Worm (Caenorhabditis elegans) whole organism, young adult: Measurements from ENCODE around the gene T10H4.13.

Experiments
- Y95B8A.8 ChIP-seq: fragments of 200-800 bp; sonication (Bioruptor generic); IDR thresholded peaks from 2 replicates; pipeline ENCODE4 v1.3.6; 2022; ENCODE audit warnings: missing genetic modification reagents, missing genetic modification characterization, missing compliant biosample characterization
- egl-18 ChIP-seq: fragments of 200-800 bp; sonication (Bioruptor generic); IDR thresholded peaks from 2 replicates; pipeline ENCODE4 v1.3.6; 2022; ENCODE audit warnings: missing genetic modification reagents, missing genetic modification characterization, missing compliant biosample characterization
- hrde-1 ChIP-seq: sonication (generic microtip); optimal IDR thresholded peaks from 2 replicates; lab custom pipeline; 2016; ENCODE audit warnings: missing genetic modification characterization, mild to moderate bottlenecking, missing compliant biosample characterization, moderate library complexity, missing genotype, missing genetic modification reagents, borderline replicate concordance
- lin-54 ChIP-seq: fragments of 200-800 bp; sonication (Bioruptor generic); optimal IDR thresholded peaks from 2 replicates; lab custom pipeline; 2018; ENCODE audit warnings: mild to moderate bottlenecking, missing genetic modification characterization, missing compliant biosample characterization
- ztf-18 ChIP-seq: sonication (generic microtip); optimal IDR thresholded peaks from 2 replicates; lab custom pipeline; 2016; ENCODE audit warnings: missing genotype, mild to moderate bottlenecking, missing genetic modification characterization, missing compliant biosample characterization
- ztf-26 ChIP-seq: sonication (generic microtip); optimal IDR thresholded peaks from 2 replicates; lab custom pipeline; 2017; ENCODE audit warnings: missing genetic modification characterization, missing compliant biosample characterization

DNA sequence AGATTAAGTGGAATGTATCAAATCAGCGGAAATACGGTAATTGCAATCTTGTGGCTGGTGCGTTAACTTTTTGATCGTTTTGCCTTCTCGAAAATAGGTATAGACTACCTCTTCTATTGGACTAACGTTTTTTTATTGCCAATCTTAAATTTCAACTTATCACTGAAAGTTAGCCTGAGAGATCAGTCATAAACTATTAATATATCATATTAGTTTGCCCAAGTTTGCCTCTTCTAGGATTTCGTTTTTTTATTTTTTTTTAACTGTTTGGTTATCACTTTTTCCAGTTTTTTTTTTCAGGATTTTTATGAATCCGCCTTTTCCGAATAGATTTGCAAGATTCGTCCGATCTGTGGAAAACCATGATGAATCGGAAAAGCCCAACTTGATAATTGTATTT is 22.8 kb downstream of the T10H4.13 start, which contains the start of gene kin-30:
- TF ChIP-seq lin-54, result no peak
- TF ChIP-seq ztf-26, result no peak
- TF ChIP-seq hrde-1, result no peak
- no peak for TF ChIP-seq egl-18 (GFP tag; lab: Robert Waterston, UW)
- TF ChIP-seq ztf-18 (tag; lab: Kevin White, UChicago), result no peak
- no peak for TF ChIP-seq Y95B8A.8 (GFP tag; lab: Robert Waterston, UW)
